Fruit fly (Drosophila melanogaster) whole organism, embryonic: Measurements from ENCODE around the gene RSG7.
A peak's percentile ranks its signal among the peaks of the same experiment; 100 is the strongest.

Experiments
- Adf1 ChIP-seq: fragments of 200-800 bp; sonication (Bioruptor generic); IDR thresholded peaks from 2 replicates; pipeline ENCODE4 v1.3.6; 2022; ENCODE audit warnings: missing biosample characterization, missing genetic modification characterization
- CG10147 ChIP-seq: fragments of 200-800 bp; sonication (Bioruptor generic); optimal IDR thresholded peaks from 2 replicates; lab custom pipeline; 2019; ENCODE audit warnings: missing biosample characterization, mild to moderate bottlenecking, missing genetic modification characterization, moderate library complexity
- CG10274 ChIP-seq: fragments of 200-800 bp; sonication (Bioruptor generic); optimal IDR thresholded peaks from 3 replicates; lab custom pipeline; 2017; ENCODE audit warnings: missing biosample characterization, mild to moderate bottlenecking, missing genetic modification characterization
- CG11085 ChIP-seq: fragments of 200-800 bp; sonication (Bioruptor generic); IDR thresholded peaks from 2 replicates; pipeline ENCODE4 v1.3.6; 2022; ENCODE audit warnings: missing biosample characterization, missing genetic modification characterization
- CG12104 ChIP-seq: fragments of 200-800 bp; sonication (Bioruptor generic); optimal IDR thresholded peaks from 3 replicates; lab custom pipeline; 2016; ENCODE audit warnings: missing biosample characterization, missing genetic modification characterization
- CG12391 ChIP-seq: fragments of 200-800 bp; sonication (Bioruptor generic); optimal IDR thresholded peaks from 3 replicates; lab custom pipeline; 2018; ENCODE audit warnings: missing biosample characterization, mild to moderate bottlenecking, missing genetic modification characterization, moderate library complexity
- CG12942 ChIP-seq: fragments of 200-800 bp; sonication (Bioruptor generic); optimal IDR thresholded peaks from 3 replicates; lab custom pipeline; 2016; ENCODE audit warnings: missing biosample characterization, missing genetic modification characterization
- CG13894 ChIP-seq: fragments of 200-800 bp; sonication (Bioruptor generic); optimal IDR thresholded peaks from 3 replicates; lab custom pipeline; 2018; ENCODE audit warnings: missing biosample characterization, mild to moderate bottlenecking, missing genetic modification characterization, moderate library complexity
- CG16813 ChIP-seq: fragments of 200-800 bp; sonication (Bioruptor generic); IDR thresholded peaks from 3 replicates; pipeline ENCODE4 v1.3.6; 2022; ENCODE audit warnings: missing biosample characterization, missing genetic modification characterization; ENCODE audit not compliant: partially characterized antibody
- CG17361 ChIP-seq: fragments of 200-800 bp; sonication (Bioruptor generic); IDR thresholded peaks from 3 replicates; pipeline ENCODE4 v1.3.6; 2022; ENCODE audit warnings: missing biosample characterization, missing genetic modification characterization
- CG17568 ChIP-seq: fragments of 200-800 bp; sonication (Bioruptor generic); optimal IDR thresholded peaks from 2 replicates; lab custom pipeline; 2018; ENCODE audit warnings: missing biosample characterization, mild to moderate bottlenecking, missing genetic modification characterization, moderate library complexity
- CG18262 ChIP-seq: fragments of 200-800 bp; optimal IDR thresholded peaks from 3 replicates; lab custom pipeline; 2019; ENCODE audit warnings: missing biosample characterization, mild to moderate bottlenecking, missing genetic modification characterization, moderate library complexity
- CG1832 ChIP-seq: fragments of 200-800 bp; sonication (Bioruptor generic); optimal IDR thresholded peaks from 2 replicates; lab custom pipeline; 2017; ENCODE audit warnings: missing biosample characterization, mild to moderate bottlenecking, missing genetic modification characterization, inconsistent platforms
- CG30403 ChIP-seq: fragments of 200-800 bp; sonication (Bioruptor generic); optimal IDR thresholded peaks from 3 replicates; lab custom pipeline; 2016; ENCODE audit warnings: missing biosample characterization, missing genetic modification characterization
- CG32772 ChIP-seq: fragments of 200-800 bp; sonication (Bioruptor generic); IDR thresholded peaks from 2 replicates; pipeline ENCODE4 v1.3.6; 2022; ENCODE audit warnings: missing biosample characterization, missing genetic modification characterization
- CG34422 ChIP-seq: fragments of 200-800 bp; sonication (Bioruptor generic); IDR thresholded peaks from 3 replicates; pipeline ENCODE4 v1.3.6; 2022; ENCODE audit warnings: missing biosample characterization, missing genetic modification characterization
- CG3847 ChIP-seq: fragments of 200-800 bp; sonication (Bioruptor generic); IDR thresholded peaks from 2 replicates; pipeline ENCODE4 v1.3.6; 2022; ENCODE audit warnings: missing biosample characterization, missing genetic modification characterization
- CG42726 ChIP-seq: fragments of 200-800 bp; sonication (Bioruptor generic); IDR thresholded peaks from 2 replicates; pipeline ENCODE4 v1.3.6; 2022; ENCODE audit warnings: missing biosample characterization, missing genetic modification characterization; ENCODE audit not compliant: partially characterized antibody
- CG6683 ChIP-seq: fragments of 200-800 bp; sonication (Bioruptor generic); optimal IDR thresholded peaks from 2 replicates; lab custom pipeline; 2017; ENCODE audit warnings: missing biosample characterization, mild to moderate bottlenecking, missing genetic modification characterization, missing genetic modification reagents
- CG6689 ChIP-seq: fragments of 200-800 bp; sonication (Bioruptor generic); IDR thresholded peaks from 2 replicates; pipeline ENCODE4 v1.3.6; 2022; ENCODE audit warnings: missing biosample characterization, missing genetic modification characterization
- CG8281 ChIP-seq: fragments of 200-800 bp; sonication (Bioruptor generic); optimal IDR thresholded peaks from 2 replicates; lab custom pipeline; 2018; ENCODE audit warnings: missing biosample characterization, mild to moderate bottlenecking, missing genetic modification characterization, moderate library complexity
- CG8765 ChIP-seq: fragments of 200-800 bp; sonication (Bioruptor generic); IDR thresholded peaks from 2 replicates; pipeline ENCODE4 v1.3.6; 2022; ENCODE audit warnings: missing biosample characterization, missing genetic modification characterization
- CG9215 ChIP-seq: fragments of 200-800 bp; sonication (Bioruptor generic); IDR thresholded peaks from 2 replicates; pipeline ENCODE4 v1.3.6; 2022; ENCODE audit warnings: missing biosample characterization, missing genetic modification characterization
- CG9437 ChIP-seq: fragments of 200-800 bp; sonication (Bioruptor generic); optimal IDR thresholded peaks from 2 replicates; lab custom pipeline; 2018; ENCODE audit warnings: missing biosample characterization, mild to moderate bottlenecking, missing genetic modification characterization
- Dbx ChIP-seq: fragments of 200-800 bp; sonication (Bioruptor generic); IDR thresholded peaks from 3 replicates; pipeline ENCODE4 v1.3.6; 2022; ENCODE audit warnings: missing biosample characterization, missing genetic modification characterization
- Eip74EF ChIP-seq, 2 experiments: fragments of 200-800 bp in 1 of 2; fragments of >200 bp in 1 of 2; sonication (Bioruptor generic) in 1 of 2; optimal IDR thresholded peaks; 2 replicates each; lab custom pipeline; 2017 to 2019; ENCODE audit warnings: missing biosample characterization in 2 of 2, missing genetic modification characterization in 2 of 2, mild to moderate bottlenecking in 1 of 2, moderate library complexity in 1 of 2
- Ets97D ChIP-seq: fragments of 200-800 bp; sonication (Bioruptor generic); optimal IDR thresholded peaks from 3 replicates; lab custom pipeline; 2016; ENCODE audit warnings: missing biosample characterization, missing genetic modification characterization
- GATAe ChIP-seq: fragments of 200-800 bp; sonication (Bioruptor generic); conservative IDR thresholded peaks from 2 replicates; pipeline ENCODE4 v1.3.6; 2022; ENCODE audit warnings: missing biosample characterization, missing genetic modification characterization
- HmgZ ChIP-seq: fragments of 200-800 bp; sonication (Bioruptor generic); optimal IDR thresholded peaks from 2 replicates; lab custom pipeline; 2018; ENCODE audit warnings: missing biosample characterization, mild to moderate bottlenecking, missing genetic modification characterization
- Sox102F ChIP-seq: fragments of 200-800 bp; sonication (Bioruptor generic); optimal IDR thresholded peaks from 2 replicates; lab custom pipeline; 2018; ENCODE audit warnings: missing biosample characterization, mild to moderate bottlenecking, missing genetic modification characterization, moderate library complexity
- Xrp1 ChIP-seq: fragments of 200-800 bp; sonication (Bioruptor generic); IDR thresholded peaks from 2 replicates; pipeline ENCODE4 v1.3.6; 2022; ENCODE audit warnings: missing biosample characterization, missing genetic modification characterization
- ab ChIP-seq: fragments of 200-800 bp; sonication (Bioruptor generic); optimal IDR thresholded peaks from 2 replicates; lab custom pipeline; 2016; ENCODE audit warnings: missing biosample characterization, missing genetic modification characterization
- bbx ChIP-seq: fragments of 200-800 bp; sonication (Bioruptor generic); IDR thresholded peaks from 2 replicates; pipeline ENCODE4 v1.3.6; 2022; ENCODE audit warnings: missing biosample characterization, missing genetic modification characterization; ENCODE audit not compliant: partially characterized antibody
- chm ChIP-seq: fragments of 200-800 bp; sonication (Bioruptor generic); IDR thresholded peaks from 2 replicates; pipeline ENCODE4 v1.3.6; 2022; ENCODE audit warnings: missing biosample characterization, missing genetic modification characterization
- dm ChIP-seq: fragments of 200-800 bp; sonication (Bioruptor generic); optimal IDR thresholded peaks from 3 replicates; lab custom pipeline; 2016; ENCODE audit warnings: missing biosample characterization, missing genetic modification characterization
- dmrt99B ChIP-seq: fragments of 200-800 bp; sonication (Bioruptor generic); optimal IDR thresholded peaks from 2 replicates; lab custom pipeline; 2018; ENCODE audit warnings: missing biosample characterization, mild to moderate bottlenecking, missing genetic modification characterization, moderate library complexity
- fd64A ChIP-seq: fragments of 200-800 bp; sonication (Bioruptor generic); optimal IDR thresholded peaks from 3 replicates; lab custom pipeline; 2018; ENCODE audit warnings: missing biosample characterization, mild to moderate bottlenecking, missing genetic modification characterization
- gem ChIP-seq: fragments of 200-800 bp; sonication (Bioruptor generic); optimal IDR thresholded peaks from 2 replicates; lab custom pipeline; 2019; ENCODE audit warnings: missing biosample characterization, mild to moderate bottlenecking, missing genetic modification characterization, moderate library complexity
- grn ChIP-seq: fragments of 200-800 bp; sonication (Bioruptor generic); optimal IDR thresholded peaks from 3 replicates; lab custom pipeline; 2017; ENCODE audit warnings: missing biosample characterization, missing genetic modification characterization
- gsb ChIP-seq: fragments of 200-800 bp; sonication (Bioruptor generic); IDR thresholded peaks from 2 replicates; pipeline ENCODE4 v1.3.6; 2022; ENCODE audit warnings: missing biosample characterization, missing genetic modification characterization
- mirr ChIP-seq: fragments of 200-800 bp; sonication (Bioruptor generic); optimal IDR thresholded peaks from 3 replicates; lab custom pipeline; 2018; ENCODE audit warnings: missing biosample characterization, mild to moderate bottlenecking, missing genetic modification characterization
- odd ChIP-seq: fragments of 200-800 bp; sonication (Bioruptor generic); optimal IDR thresholded peaks from 2 replicates; lab custom pipeline; 2017; ENCODE audit warnings: missing biosample characterization, mild to moderate bottlenecking, missing genetic modification characterization
- org-1 ChIP-seq: fragments of 200-800 bp; sonication (Bioruptor generic); optimal IDR thresholded peaks from 2 replicates; lab custom pipeline; 2017; ENCODE audit warnings: missing biosample characterization, missing genetic modification characterization
- pnt ChIP-seq: fragments of 200-800 bp; sonication (Bioruptor generic); optimal IDR thresholded peaks from 3 replicates; lab custom pipeline; 2016; ENCODE audit warnings: missing biosample characterization, missing genetic modification characterization
- slbo ChIP-seq: fragments of 200-800 bp; sonication (Bioruptor generic); IDR thresholded peaks from 2 replicates; pipeline ENCODE4 v1.3.6; 2022; ENCODE audit warnings: missing biosample characterization, missing genetic modification characterization
- unc-4 ChIP-seq: fragments of 200-800 bp; sonication (Bioruptor generic); IDR thresholded peaks from 2 replicates; pipeline ENCODE4 v1.3.6; 2022; ENCODE audit warnings: missing biosample characterization, missing genetic modification characterization; ENCODE audit not compliant: partially characterized antibody
- unpg ChIP-seq: fragments of 200-800 bp; sonication (Bioruptor generic); optimal IDR thresholded peaks from 3 replicates; lab custom pipeline; 2018; ENCODE audit warnings: missing biosample characterization, mild to moderate bottlenecking, missing genetic modification characterization, moderate library complexity
- wor ChIP-seq: fragments of 200-800 bp; sonication (Bioruptor generic); IDR thresholded peaks from 2 replicates; pipeline ENCODE4 v1.3.6; 2022; ENCODE audit warnings: missing biosample characterization, missing genetic modification characterization
- yki ChIP-seq: fragments of >200 bp; optimal IDR thresholded peaks from 3 replicates; lab custom pipeline; 2018
- zen ChIP-seq: fragments of 200-800 bp; sonication (Bioruptor generic); optimal IDR thresholded peaks from 3 replicates; lab custom pipeline; 2018; ENCODE audit warnings: missing biosample characterization, mild to moderate bottlenecking, missing genetic modification characterization, moderate library complexity
- zf30C ChIP-seq: fragments of 200-800 bp; sonication (Bioruptor generic); optimal IDR thresholded peaks from 3 replicates; lab custom pipeline; 2018; ENCODE audit warnings: missing biosample characterization, mild to moderate bottlenecking, missing genetic modification characterization

The RSG7 gene

dm6 chrX:16822080-16822479 is 22.2 kb downstream of the RSG7 start (continued):
- TF ChIP-seq bbx (GFP tag; lab: Robert Waterston, UW) (no peak), unpg (peak; percentile 74), CG30403 (GFP tag; lab: Kevin White, UChicago) (peak; percentile 46), gsb (0 out of 2 replicates have a peak, but pooled peaks have one; percentile 23), CG1832 (GFP tag; lab: Kevin White, UChicago) (no peak), HmgZ (tag; lab: Kevin White, UChicago) (peak; percentile 21), zen (tag; lab: Kevin White, UChicago) (no peak), CG10147 (GFP tag; lab: Kevin White, UChicago) (peak; percentile 29), CG11085 (GFP tag; lab: Robert Waterston, UW) (0 out of 2 replicates have a peak, but pooled peaks have one; percentile 18), CG6689 (peak; percentile 68), CG9437 (GFP tag; lab: Kevin White, UChicago) (no peak), CG17361 (GFP tag; lab: Robert Waterston, UW) (peak; percentile 38; the same call in 1 of the 3 replicates), Eip74EF (GFP tag; optimal IDR thresholded peaks at IDR 0.05; lab: Kevin White, UChicago) (peak in 1 of 2 experiments; percentile 38), pnt (GFP tag; lab: Kevin White, UChicago) (no peak), CG34422 (GFP tag; lab: Robert Waterston, UW) (peak; percentile 38; the same call in 1 of the 3 replicates), slbo (GFP tag; lab: Robert Waterston, UW) (peak; percentile 66), fd64A (GFP tag; lab: Kevin White, UChicago) (no peak), CG8765 (GFP tag; lab: Robert Waterston, UW) (no peak), CG12391 (tag; lab: Kevin White, UChicago) (peak; percentile 56), CG16813 (GFP tag; lab: Robert Waterston, UW) (no peak), CG18262 (tag; lab: Kevin White, UChicago) (peak; percentile 49), odd (GFP tag; lab: Kevin White, UChicago) (no peak), mirr (GFP tag; lab: Kevin White, UChicago) (no peak), CG3847 (GFP tag; lab: Robert Waterston, UW) (no peak), CG12942 (GFP tag; lab: Kevin White, UChicago) (no peak), org-1 (GFP tag; lab: Kevin White, UChicago) (peak; percentile 14), chm (GFP tag; lab: Robert Waterston, UW) (no peak), CG13894 (tag; lab: Kevin White, UChicago) (no peak), unc-4 (GFP tag; lab: Robert Waterston, UW) (no peak), Adf1 (GFP tag; lab: Robert Waterston, UW) (no peak), CG17568 (GFP tag; lab: Kevin White, UChicago) (peak; percentile 9), gem (tag; lab: Kevin White, UChicago) (peak; percentile 74), Sox102F (GFP tag; lab: Kevin White, UChicago) (peak; percentile 78), CG32772 (GFP tag; lab: Robert Waterston, UW) (peak; percentile 58; the same call in 1 of the 2 replicates), dmrt99B (tag; lab: Kevin White, UChicago) (peak; percentile 70), wor (GFP tag; lab: Robert Waterston, UW) (peak; percentile 24; the same call in 1 of the 2 replicates), ab (no peak), Ets97D (no peak), grn (no peak), CG6683 (no peak), zf30C (no peak), Dbx (0 out of 3 replicates have a peak, but pooled peaks have one; percentile 31), yki (lab: Kevin White, UChicago) (no peak), CG9215 (GFP tag; lab: Robert Waterston, UW) (peak; percentile 16; the same call in 1 of the 2 replicates), CG12104 (GFP tag; lab: Kevin White, UChicago) (no peak), CG8281 (no peak), GATAe (GFP tag; lab: Robert Waterston, UW) (0 out of 2 replicates have a peak, but pooled peaks have one; percentile 12), CG10274 (GFP tag; lab: Kevin White, UChicago) (no peak), dm (no peak), CG42726 (GFP tag; lab: Robert Waterston, UW) (no peak), Xrp1 (GFP tag; lab: Robert Waterston, UW) (peak; percentile 77)
